Worm (Caenorhabditis elegans) whole organism, early embryonic: ENCODE measurements around the gene F11C1.1.

ENCODE experiments used
- B0310.2 ChIP-seq: sonication (generic microtip); optimal IDR thresholded peaks from 2 replicates; lab custom pipeline; 2016; ENCODE audit warnings: mild to moderate bottlenecking, missing genetic modification characterization, missing compliant biosample characterization
- F13C5.2 ChIP-seq: sonication (generic microtip); optimal IDR thresholded peaks from 2 replicates; lab custom pipeline; 2017; ENCODE audit warnings: mild to moderate bottlenecking, missing genetic modification characterization, inconsistent platforms, missing compliant biosample characterization
- aly-1 ChIP-seq: sonication (generic microtip); optimal IDR thresholded peaks from 2 replicates; lab custom pipeline; 2016; ENCODE audit warnings: missing genetic modification characterization, missing compliant biosample characterization
- ama-1 ChIP-seq: fragments of 150-350 bp; optimal IDR thresholded peaks from 2 replicates; lab custom pipeline; 2014
- ceh-13 ChIP-seq: fragments of 200-800 bp; sonication (Bioruptor generic); optimal IDR thresholded peaks from 2 replicates; lab custom pipeline; 2018; ENCODE audit warnings: mild to moderate bottlenecking, missing genetic modification characterization, missing compliant biosample characterization
- ceh-36 ChIP-seq: sonication (generic microtip); optimal IDR thresholded peaks from 2 replicates; lab custom pipeline; 2016; ENCODE audit warnings: missing genetic modification characterization, inconsistent platforms, missing compliant biosample characterization
- ets-7 ChIP-seq: sonication (generic microtip); optimal IDR thresholded peaks from 2 replicates; lab custom pipeline; 2016; ENCODE audit warnings: missing genotype, missing genetic modification characterization, missing compliant biosample characterization
- flt-1 ChIP-seq: fragments of 200-800 bp; sonication (Bioruptor generic); IDR thresholded peaks from 2 replicates; pipeline ENCODE4 v1.3.6; 2022; ENCODE audit warnings: missing genetic modification characterization, missing compliant biosample characterization
- hmbx-1 ChIP-seq: sonication (generic microtip); optimal IDR thresholded peaks from 2 replicates; lab custom pipeline; 2016; ENCODE audit warnings: mild to moderate bottlenecking, missing genetic modification characterization, missing compliant biosample characterization
- hmg-4 ChIP-seq: fragments of 200-800 bp; sonication (Bioruptor generic); optimal IDR thresholded peaks from 2 replicates; lab custom pipeline; 2018; ENCODE audit warnings: mild to moderate bottlenecking, missing genetic modification characterization, missing compliant biosample characterization
- hnd-1 ChIP-seq: sonication (generic microtip); optimal IDR thresholded peaks from 2 replicates; lab custom pipeline; 2016; ENCODE audit warnings: missing genetic modification characterization, missing compliant biosample characterization
- pes-1 ChIP-seq: fragments of 200-800 bp; sonication (Bioruptor generic); IDR thresholded peaks from 2 replicates; pipeline ENCODE4 v1.3.6; 2022; ENCODE audit warnings: missing genetic modification reagents, missing genetic modification characterization, missing compliant biosample characterization
- scrt-1 ChIP-seq: fragments of 200-800 bp; sonication (Bioruptor generic); IDR thresholded peaks from 2 replicates; pipeline ENCODE4 v1.3.6; 2022; ENCODE audit warnings: missing genetic modification characterization, missing compliant biosample characterization
- sea-1 ChIP-seq: fragments of 200-800 bp; sonication (Bioruptor generic); conservative IDR thresholded peaks from 2 replicates; pipeline ENCODE4 v1.3.6; 2022; ENCODE audit warnings: missing genetic modification characterization, missing compliant biosample characterization
- tbx-11 ChIP-seq: fragments of 200-800 bp; sonication (Bioruptor generic); IDR thresholded peaks from 2 replicates; pipeline ENCODE4 v1.3.6; 2022; ENCODE audit warnings: missing genetic modification characterization, missing compliant biosample characterization
- tbx-37 ChIP-seq: fragments of 200-800 bp; sonication (Bioruptor generic); conservative IDR thresholded peaks from 2 replicates; pipeline ENCODE4 v1.3.6; 2022; ENCODE audit warnings: missing genetic modification reagents, missing genetic modification characterization, missing compliant biosample characterization
- tra-4 ChIP-seq: sonication (generic microtip); optimal IDR thresholded peaks from 2 replicates; lab custom pipeline; 2017; ENCODE audit warnings: missing genetic modification characterization, missing compliant biosample characterization

F11C1.1 gene

ce11 chrX:13005730-13006129, 15.4 kb upstream of the F11C1.1 start:
- no peak for TF ChIP-seq B0310.2
- no peak for TF ChIP-seq hmg-4 (GFP tag; lab: Kevin White, UChicago)
- TF ChIP-seq tbx-11: no peak
- TF ChIP-seq ama-1 (lab: Kevin White, UChicago): no peak
- no peak for TF ChIP-seq hnd-1 (tag; lab: Kevin White, UChicago)

ce11 chrX:13004491-13005093, 14.2 kb upstream of the F11C1.1 start:
- TF ChIP-seq hnd-1 (tag; lab: Kevin White, UChicago) (no peak), hmg-4 (GFP tag; lab: Kevin White, UChicago) (no peak), ceh-36 (tag; lab: Kevin White, UChicago) (no peak), ceh-13 (no peak), flt-1 (GFP tag; lab: Robert Waterston, UW) (no peak), aly-1 (tag; lab: Kevin White, UChicago) (no peak), B0310.2 (no peak), ets-7 (tag; lab: Kevin White, UChicago) (no peak), hmbx-1 (no peak), tbx-11 (no peak), scrt-1 (GFP tag; lab: Robert Waterston, UW) (no peak), tbx-37 (no peak), F13C5.2 (tag; lab: Kevin White, UChicago) (no peak), pes-1 (GFP tag; lab: Robert Waterston, UW) (no peak)

- TF ChIP-seq hmg-4 (GFP tag; lab: Kevin White, UChicago): no peak
- TF ChIP-seq ceh-13: no peak
- TF ChIP-seq flt-1 (GFP tag; lab: Robert Waterston, UW): no peak
- no peak for TF ChIP-seq aly-1 (tag; lab: Kevin White, UChicago)
- no peak for TF ChIP-seq scrt-1 (GFP tag; lab: Robert Waterston, UW)
- TF ChIP-seq B0310.2: no peak
- no peak for TF ChIP-seq hnd-1 (tag; lab: Kevin White, UChicago)
- TF ChIP-seq pes-1 (GFP tag; lab: Robert Waterston, UW): no peak
- no peak for TF ChIP-seq ama-1 (lab: Kevin White, UChicago)
- no peak for TF ChIP-seq tbx-37
- no peak for TF ChIP-seq tbx-11
- TF ChIP-seq sea-1 (GFP tag; lab: Robert Waterston, UW): no peak
- TF ChIP-seq F13C5.2 (tag; lab: Kevin White, UChicago): no peak
- TF ChIP-seq ceh-36 (tag; lab: Kevin White, UChicago): no peak
Measured at ce11 chrX:13003092-13003491, 12.7 kb upstream of the F11C1.1 start.

- TF ChIP-seq ama-1 (lab: Kevin White, UChicago) (no peak), aly-1 (tag; lab: Kevin White, UChicago) (no peak), ets-7 (tag; lab: Kevin White, UChicago) (no peak), hnd-1 (tag; lab: Kevin White, UChicago) (no peak), B0310.2 (no peak), sea-1 (GFP tag; lab: Robert Waterston, UW) (no peak), pes-1 (GFP tag; lab: Robert Waterston, UW) (no peak), scrt-1 (GFP tag; lab: Robert Waterston, UW) (no peak), ceh-13 (no peak)
Measured at ce11 chrX:13002322-13002721, 11.9 kb upstream of the F11C1.1 start.

ce11 chrX:13000837-13001236, 10.5 kb upstream of the F11C1.1 start:
- TF ChIP-seq hmbx-1: no peak
- no peak for TF ChIP-seq ets-7 (tag; lab: Kevin White, UChicago)
- no peak for TF ChIP-seq hnd-1 (tag; lab: Kevin White, UChicago)
- no peak for TF ChIP-seq ama-1 (lab: Kevin White, UChicago)
- TF ChIP-seq ceh-13: no peak
- TF ChIP-seq tbx-37: no peak
- TF ChIP-seq sea-1 (GFP tag; lab: Robert Waterston, UW): no peak
- no peak for TF ChIP-seq tbx-11
- TF ChIP-seq F13C5.2 (tag; lab: Kevin White, UChicago): no peak

ce11 chrX:12999567-12999966, 9.2 kb upstream of the F11C1.1 start:
- TF ChIP-seq tbx-37 (no peak), B0310.2 (no peak), aly-1 (tag; lab: Kevin White, UChicago) (no peak), sea-1 (GFP tag; lab: Robert Waterston, UW) (no peak), hmg-4 (GFP tag; lab: Kevin White, UChicago) (no peak), ama-1 (lab: Kevin White, UChicago) (no peak), flt-1 (GFP tag; lab: Robert Waterston, UW) (no peak), ets-7 (tag; lab: Kevin White, UChicago) (no peak), hnd-1 (tag; lab: Kevin White, UChicago) (no peak), F13C5.2 (tag; lab: Kevin White, UChicago) (no peak), scrt-1 (GFP tag; lab: Robert Waterston, UW) (no peak)

ce11 chrX:12996161-12996560, 5.8 kb upstream of the F11C1.1 start:
- TF ChIP-seq ceh-13 (no peak), tbx-37 (no peak), pes-1 (GFP tag; lab: Robert Waterston, UW) (no peak), flt-1 (GFP tag; lab: Robert Waterston, UW) (no peak), hmbx-1 (no peak), F13C5.2 (tag; lab: Kevin White, UChicago) (no peak), hnd-1 (tag; lab: Kevin White, UChicago) (no peak), ceh-36 (tag; lab: Kevin White, UChicago) (no peak), B0310.2 (no peak), ets-7 (tag; lab: Kevin White, UChicago) (no peak), tra-4 (tag; lab: Kevin White, UChicago) (no peak), sea-1 (GFP tag; lab: Robert Waterston, UW) (no peak), ama-1 (lab: Kevin White, UChicago) (no peak), hmg-4 (GFP tag; lab: Kevin White, UChicago) (no peak), tbx-11 (no peak), aly-1 (tag; lab: Kevin White, UChicago) (no peak), scrt-1 (GFP tag; lab: Robert Waterston, UW) (no peak)
